Fruit fly (Drosophila melanogaster): ENCODE measurements around the gene del.

Gene del

DNA sequence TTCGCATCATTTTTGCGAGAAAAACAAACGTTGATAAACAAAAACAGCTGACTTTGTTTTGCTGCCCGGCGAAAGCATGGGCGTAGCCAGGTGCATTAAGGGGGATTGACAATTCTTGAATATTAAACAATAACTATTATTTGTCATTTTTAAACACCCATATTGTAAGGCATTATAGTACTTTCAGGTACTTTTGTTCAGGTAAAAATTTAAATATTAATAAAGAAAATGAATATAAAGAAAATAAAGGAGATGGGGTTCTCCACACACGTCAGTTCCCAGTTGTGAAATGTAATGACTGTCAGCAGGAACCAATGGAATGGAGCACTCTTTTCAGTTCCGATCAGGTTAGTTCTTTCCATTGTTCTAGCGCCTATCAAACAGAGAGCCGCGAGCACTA, 10.2 kb upstream of the del start, which contains the start of the genes Coq3 and Pld3 (continued):
- TF ChIP-seq ase (GFP tag; IDR thresholded peaks at IDR 0.05) (peak; percentile 76; the same call in 2 of the 3 replicates), Xbp1 (GFP tag; optimal IDR thresholded peaks at IDR 0.05) (peak; percentile 87), cas (GFP tag; IDR thresholded peaks at IDR 0.05) (no peak), Vsx1 (GFP tag; optimal IDR thresholded peaks at IDR 0.05) (no peak), CG7786 (GFP tag; optimal IDR thresholded peaks at IDR 0.05) (peak; percentile 65), CG17361 (GFP tag; IDR thresholded peaks at IDR 0.05) (peak; percentile 87), crc (GFP tag; optimal IDR thresholded peaks at IDR 0.05) (peak; percentile 38), exex (tag; optimal IDR thresholded peaks at IDR 0.05) (peak; percentile 58), dysf (GFP tag; IDR thresholded peaks at IDR 0.05) (peak; percentile 82), D19A (tag; optimal IDR thresholded peaks at IDR 0.05) (peak; percentile 72), Hr51 (GFP tag; optimal IDR thresholded peaks at IDR 0.05) (peak; percentile 69 to 82), Fer1 (GFP tag; optimal IDR thresholded peaks at IDR 0.05) (peak; percentile 90), CG7963 (GFP tag; IDR thresholded peaks at IDR 0.05; ENCODE audit: partially characterized antibody) (no peak), Dip3 (GFP tag; optimal IDR thresholded peaks at IDR 0.05) (peak; percentile 72), Myb (GFP tag; optimal IDR thresholded peaks at IDR 0.05) (peak; percentile 14), Doc2 (GFP tag; IDR thresholded peaks at IDR 0.05) (no peak), CG14965 (GFP tag; optimal IDR thresholded peaks at IDR 0.05; ENCODE audit: borderline replicate concordance) (no peak), ttk (GFP tag; IDR thresholded peaks at IDR 0.05) (peak; percentile 61; the same call in 1 of the 2 replicates), CG11696 (GFP tag; IDR thresholded peaks at IDR 0.05) (peak; percentile 66; the same call in 1 of the 2 replicates), vvl (GFP tag; IDR thresholded peaks at IDR 0.05) (peak; percentile 94), CG16815 (GFP tag; optimal IDR thresholded peaks at IDR 0.05) (peak; percentile 73), yki (optimal IDR thresholded peaks at IDR 0.05) (no peak), gem (tag; optimal IDR thresholded peaks at IDR 0.05) (peak; percentile 87), CG11093 (GFP tag; IDR thresholded peaks at IDR 0.05) (peak; percentile 68), CG7928 (GFP tag; optimal IDR thresholded peaks at IDR 0.05) (peak; percentile 41), HLH3B (GFP tag; IDR thresholded peaks at IDR 0.05) (peak; percentile 72), lov (optimal IDR thresholded peaks at IDR 0.05) (no peak), lov (GFP tag; IDR thresholded peaks at IDR 0.05) (peak; percentile 80; the same call in 1 of the 3 replicates), tx (GFP tag; optimal IDR thresholded peaks at IDR 0.05) (peak; percentile 62), CG31365 (tag; optimal IDR thresholded peaks at IDR 0.05) (peak; percentile 9), HHEX (GFP tag; optimal IDR thresholded peaks at IDR 0.05) (peak; percentile 80), B-H1 (GFP tag; IDR thresholded peaks at IDR 0.05) (peak; percentile 61; the same call in 2 of the 3 replicates), CG6254 (GFP tag; optimal IDR thresholded peaks at IDR 0.05) (peak; percentile 71), p53 (GFP tag; optimal IDR thresholded peaks at IDR 0.05) (no peak), CG33557 (GFP tag; optimal IDR thresholded peaks at IDR 0.05) (peak; percentile 54), gro (GFP tag; optimal IDR thresholded peaks at IDR 0.05) (peak; percentile 75), esg (GFP tag; conservative IDR thresholded peaks at IDR 0.05) (peak; percentile 38; the same call in 1 of the 2 replicates), ewg (GFP tag; optimal IDR thresholded peaks at IDR 0.05) (peak; percentile 54), Trl (optimal IDR thresholded peaks at IDR 0.05) (no peak), Trl (GFP tag; optimal IDR thresholded peaks at IDR 0.05) (peak; percentile 72), luna (GFP tag; optimal IDR thresholded peaks at IDR 0.05) (peak; percentile 31), CG7987 (GFP tag; optimal IDR thresholded peaks at IDR 0.05) (peak; percentile 64), CG32532 (GFP tag; IDR thresholded peaks at IDR 0.05) (peak; percentile 88), vnd (GFP tag; IDR thresholded peaks at IDR 0.05; ENCODE audit: partially characterized antibody) (no peak), CG6765 (GFP tag; optimal IDR thresholded peaks at IDR 0.05) (peak; percentile 66), tin (GFP tag; optimal IDR thresholded peaks at IDR 0.05) (peak; percentile 87), Med (GFP tag) (peak; percentile 97), CG2199 (GFP tag; IDR thresholded peaks at IDR 0.05) (0 out of 3 replicates have a peak, but pooled peaks have one; percentile 38), Mes4 (GFP tag; optimal IDR thresholded peaks at IDR 0.05) (peak; percentile 23), en (GFP tag; optimal IDR thresholded peaks at IDR 0.05) (peak; percentile 25), CG2678 (tag; optimal IDR thresholded peaks at IDR 0.05) (peak; percentile 90), CG17359 (tag; optimal IDR thresholded peaks at IDR 0.05) (peak; percentile 89)
